Fruit fly (Drosophila melanogaster): Measurements from ENCODE around the gene Aduk.

Aduk gene

dm6 chr3R:9346539-9346938, 12.0 kb upstream of the Aduk start:
- TF ChIP-seq Snoo (tag; optimal IDR thresholded peaks at IDR 0.05), result peak; percentile 16
- peak; percentile 0 for TF ChIP-seq Pif1A (GFP tag; optimal IDR thresholded peaks at IDR 0.05)
- TF ChIP-seq CG8301 (tag; optimal IDR thresholded peaks at IDR 0.05), result peak; percentile 21
- TF ChIP-seq gl (tag; optimal IDR thresholded peaks at IDR 0.05), result no peak
- TF ChIP-seq CG13204 (GFP tag; optimal IDR thresholded peaks at IDR 0.05), result no peak
- TF ChIP-seq CG17806 (tag; optimal IDR thresholded peaks at IDR 0.05), result peak; percentile 43
- TF ChIP-seq D1 (tag; optimal IDR thresholded peaks at IDR 0.05), result no peak
- 0 out of 3 replicates have a peak, but pooled peaks have one; percentile 10 for TF ChIP-seq fd96Ca (GFP tag; IDR thresholded peaks at IDR 0.05)
- TF ChIP-seq CG4496 (GFP tag; IDR thresholded peaks at IDR 0.05), result no peak
- no peak for TF ChIP-seq CG12605 (GFP tag; IDR thresholded peaks at IDR 0.05)
- peak; percentile 61 for TF ChIP-seq CG14655 (GFP tag; optimal IDR thresholded peaks at IDR 0.05)
- peak; percentile 44 for TF ChIP-seq CG9948 (tag; optimal IDR thresholded peaks at IDR 0.05)
- peak; percentile 64 for TF ChIP-seq CG15710 (tag; optimal IDR thresholded peaks at IDR 0.05)
- peak; percentile 11 for TF ChIP-seq CG34367 (tag; optimal IDR thresholded peaks at IDR 0.05)
- peak; percentile 0 for TF ChIP-seq Pif1B (GFP tag; optimal IDR thresholded peaks at IDR 0.05)
- no peak for TF ChIP-seq CG10348 (GFP tag; IDR thresholded peaks at IDR 0.05)
- TF ChIP-seq CG8159 (tag; optimal IDR thresholded peaks at IDR 0.05), result peak; percentile 41
- no peak for TF ChIP-seq EcR (GFP tag; optimal IDR thresholded peaks at IDR 0.05)
- TF ChIP-seq rn (GFP tag; IDR thresholded peaks at IDR 0.05), result no peak
- peak; percentile 25; the same call in 1 of the 2 replicates for TF ChIP-seq CG32121 (GFP tag; IDR thresholded peaks at IDR 0.05)
- 0 out of 2 replicates have a peak, but pooled peaks have one; percentile 20 for TF ChIP-seq Ets98B (GFP tag; IDR thresholded peaks at IDR 0.05)

DNA sequence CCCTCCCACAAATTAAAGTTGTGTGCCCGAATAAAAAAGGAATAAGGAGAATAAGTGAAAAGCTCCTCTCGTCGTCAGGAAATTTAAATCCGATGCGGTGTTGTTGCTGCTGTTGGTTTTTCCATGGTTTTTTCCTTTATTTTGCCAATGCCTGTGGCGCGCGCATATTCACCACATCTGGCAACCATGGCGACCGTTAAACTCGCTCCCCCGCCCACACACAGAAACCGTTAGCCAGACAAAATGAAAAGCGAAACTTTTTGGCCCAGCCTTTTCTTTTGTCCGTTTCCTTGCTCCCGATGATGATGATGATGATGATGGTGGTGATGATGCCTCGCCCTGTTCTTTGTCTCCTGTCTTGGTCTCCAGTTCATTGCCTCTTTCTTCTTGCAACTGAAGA, 11.4 kb upstream of the Aduk start:
- peak; percentile 8 for TF ChIP-seq Snoo (tag; optimal IDR thresholded peaks at IDR 0.05)
- no peak for TF ChIP-seq CG8159 (tag; optimal IDR thresholded peaks at IDR 0.05)
- no peak for TF ChIP-seq gl (tag; optimal IDR thresholded peaks at IDR 0.05)
- TF ChIP-seq fd96Ca (GFP tag; IDR thresholded peaks at IDR 0.05), result peak; percentile 20; the same call in 1 of the 3 replicates
- no peak for TF ChIP-seq CG34367 (tag; optimal IDR thresholded peaks at IDR 0.05)
- peak; percentile 33; the same call in 1 of the 3 replicates for TF ChIP-seq CG4496 (GFP tag; IDR thresholded peaks at IDR 0.05)
- TF ChIP-seq CG12605 (GFP tag; IDR thresholded peaks at IDR 0.05), result no peak
- TF ChIP-seq CG9948 (tag; optimal IDR thresholded peaks at IDR 0.05), result no peak
- no peak for TF ChIP-seq CG17806 (tag; optimal IDR thresholded peaks at IDR 0.05)
- TF ChIP-seq rn (GFP tag; IDR thresholded peaks at IDR 0.05), result no peak
- no peak for TF ChIP-seq D1 (tag; optimal IDR thresholded peaks at IDR 0.05)
- no peak; the same call in 1 of the 2 replicates for TF ChIP-seq Ets98B (GFP tag; IDR thresholded peaks at IDR 0.05)
- no peak for TF ChIP-seq CG8301 (tag; optimal IDR thresholded peaks at IDR 0.05)
- no peak for TF ChIP-seq CG10348 (GFP tag; IDR thresholded peaks at IDR 0.05)
- TF ChIP-seq CG32121 (GFP tag; IDR thresholded peaks at IDR 0.05), result no peak
- TF ChIP-seq CG15710 (tag; optimal IDR thresholded peaks at IDR 0.05), result no peak
- TF ChIP-seq EcR (GFP tag; optimal IDR thresholded peaks at IDR 0.05), result peak; percentile 86
- no peak for TF ChIP-seq Pif1B (GFP tag; optimal IDR thresholded peaks at IDR 0.05)
- TF ChIP-seq Pif1A (GFP tag; optimal IDR thresholded peaks at IDR 0.05), result no peak
- TF ChIP-seq CG14655 (GFP tag; optimal IDR thresholded peaks at IDR 0.05), result no peak
- no peak for TF ChIP-seq CG13204 (GFP tag; optimal IDR thresholded peaks at IDR 0.05)

DNA sequence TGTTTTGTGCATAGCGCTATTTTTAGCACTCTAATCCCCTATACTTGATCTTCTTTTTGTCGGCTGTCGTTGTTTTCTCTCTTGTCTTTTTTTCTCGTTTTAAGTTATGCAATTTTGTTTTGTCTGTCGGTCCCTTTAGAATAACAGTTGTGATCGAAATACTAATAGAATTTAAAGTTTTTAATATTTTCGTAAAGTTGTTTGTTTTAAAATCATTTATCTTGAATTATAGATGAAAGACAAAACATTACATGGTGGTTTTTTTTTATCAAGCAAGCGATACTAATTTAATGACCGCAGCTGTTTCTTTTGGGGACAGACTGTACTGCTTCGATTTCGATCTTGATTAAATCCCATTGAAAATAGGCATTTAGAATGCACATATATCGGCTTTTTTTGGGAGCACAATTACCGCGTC, 10.3 kb upstream of the Aduk start:
- no peak for TF ChIP-seq D1 (tag; optimal IDR thresholded peaks at IDR 0.05)
- no peak for TF ChIP-seq CG17806 (tag; optimal IDR thresholded peaks at IDR 0.05)
- 0 out of 3 replicates have a peak, but pooled peaks have one; percentile 5 for TF ChIP-seq fd96Ca (GFP tag; IDR thresholded peaks at IDR 0.05)
- no peak for TF ChIP-seq CG8159 (tag; optimal IDR thresholded peaks at IDR 0.05)
- peak; percentile 25 for TF ChIP-seq Pif1A (GFP tag; optimal IDR thresholded peaks at IDR 0.05)
- peak; percentile 7; the same call in 1 of the 3 replicates for TF ChIP-seq CG4496 (GFP tag; IDR thresholded peaks at IDR 0.05)
- no peak for TF ChIP-seq CG9948 (tag; optimal IDR thresholded peaks at IDR 0.05)
- peak; percentile 21 for TF ChIP-seq CG8301 (tag; optimal IDR thresholded peaks at IDR 0.05)
- no peak for TF ChIP-seq gl (tag; optimal IDR thresholded peaks at IDR 0.05)
- TF ChIP-seq CG10348 (GFP tag; IDR thresholded peaks at IDR 0.05), result no peak
- peak; percentile 42 for TF ChIP-seq CG14655 (GFP tag; optimal IDR thresholded peaks at IDR 0.05)
- no peak for TF ChIP-seq rn (GFP tag; IDR thresholded peaks at IDR 0.05)
- TF ChIP-seq CG15710 (tag; optimal IDR thresholded peaks at IDR 0.05), result no peak
- TF ChIP-seq Pif1B (GFP tag; optimal IDR thresholded peaks at IDR 0.05), result no peak
- no peak for TF ChIP-seq CG34367 (tag; optimal IDR thresholded peaks at IDR 0.05)
- 0 out of 2 replicates have a peak, but pooled peaks have one; percentile 10 for TF ChIP-seq CG12605 (GFP tag; IDR thresholded peaks at IDR 0.05)
- no peak for TF ChIP-seq CG32121 (GFP tag; IDR thresholded peaks at IDR 0.05)
- no peak for TF ChIP-seq CG13204 (GFP tag; optimal IDR thresholded peaks at IDR 0.05)
- TF ChIP-seq Snoo (tag; optimal IDR thresholded peaks at IDR 0.05), result no peak
- TF ChIP-seq Ets98B (GFP tag; IDR thresholded peaks at IDR 0.05), result no peak
- TF ChIP-seq EcR (GFP tag; optimal IDR thresholded peaks at IDR 0.05), result no peak

DNA sequence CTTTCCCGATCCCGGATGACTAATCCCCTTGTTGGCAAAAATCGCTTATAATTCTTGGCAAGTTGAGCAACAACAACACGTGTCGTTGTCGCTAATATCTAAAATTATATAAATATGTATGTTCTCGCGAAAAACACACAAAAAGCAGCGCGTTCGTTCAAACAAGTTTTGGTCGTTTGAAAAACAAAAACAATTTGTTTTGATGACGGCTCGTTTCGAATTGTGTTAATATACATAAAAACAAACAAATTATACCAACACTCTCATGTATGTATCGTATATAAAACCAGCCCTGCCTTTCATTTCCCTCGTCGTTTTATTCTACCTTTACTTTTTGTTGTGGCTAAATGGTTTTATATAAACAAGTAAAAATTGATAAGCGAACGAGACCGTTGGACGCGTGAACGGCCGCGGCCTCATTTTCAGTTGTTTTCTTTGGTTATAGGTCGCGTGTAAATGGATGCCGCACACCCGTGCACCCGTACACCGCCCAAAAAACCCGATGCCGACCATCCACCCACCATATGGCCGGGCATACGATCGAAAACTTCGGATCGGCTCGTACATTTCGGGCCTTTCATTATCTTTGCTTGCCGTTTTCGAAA, 9.8 kb upstream of the Aduk start:
- TF ChIP-seq rn (GFP tag; IDR thresholded peaks at IDR 0.05) (no peak), CG34367 (tag; optimal IDR thresholded peaks at IDR 0.05) (no peak), CG14655 (GFP tag; optimal IDR thresholded peaks at IDR 0.05) (no peak), EcR (GFP tag; optimal IDR thresholded peaks at IDR 0.05) (peak; percentile 59), CG32121 (GFP tag; IDR thresholded peaks at IDR 0.05) (peak; percentile 40; the same call in 1 of the 2 replicates), Snoo (tag; optimal IDR thresholded peaks at IDR 0.05) (no peak), fd96Ca (GFP tag; IDR thresholded peaks at IDR 0.05) (peak; percentile 19; the same call in 1 of the 3 replicates), D1 (tag; optimal IDR thresholded peaks at IDR 0.05) (no peak), CG10348 (GFP tag; IDR thresholded peaks at IDR 0.05) (no peak), CG8301 (tag; optimal IDR thresholded peaks at IDR 0.05) (no peak), CG8159 (tag; optimal IDR thresholded peaks at IDR 0.05) (no peak), CG15710 (tag; optimal IDR thresholded peaks at IDR 0.05) (no peak), CG12605 (GFP tag; IDR thresholded peaks at IDR 0.05) (no peak), CG4496 (GFP tag; IDR thresholded peaks at IDR 0.05) (peak; percentile 21; the same call in 1 of the 3 replicates), gl (tag; optimal IDR thresholded peaks at IDR 0.05) (no peak), CG9948 (tag; optimal IDR thresholded peaks at IDR 0.05) (no peak), Ets98B (GFP tag; IDR thresholded peaks at IDR 0.05) (no peak), Pif1A (GFP tag; optimal IDR thresholded peaks at IDR 0.05) (no peak), CG17806 (tag; optimal IDR thresholded peaks at IDR 0.05) (no peak), CG13204 (GFP tag; optimal IDR thresholded peaks at IDR 0.05) (no peak), Pif1B (GFP tag; optimal IDR thresholded peaks at IDR 0.05) (no peak)

Measured in whole organism, pupa.